In the genomic region with DNA sequence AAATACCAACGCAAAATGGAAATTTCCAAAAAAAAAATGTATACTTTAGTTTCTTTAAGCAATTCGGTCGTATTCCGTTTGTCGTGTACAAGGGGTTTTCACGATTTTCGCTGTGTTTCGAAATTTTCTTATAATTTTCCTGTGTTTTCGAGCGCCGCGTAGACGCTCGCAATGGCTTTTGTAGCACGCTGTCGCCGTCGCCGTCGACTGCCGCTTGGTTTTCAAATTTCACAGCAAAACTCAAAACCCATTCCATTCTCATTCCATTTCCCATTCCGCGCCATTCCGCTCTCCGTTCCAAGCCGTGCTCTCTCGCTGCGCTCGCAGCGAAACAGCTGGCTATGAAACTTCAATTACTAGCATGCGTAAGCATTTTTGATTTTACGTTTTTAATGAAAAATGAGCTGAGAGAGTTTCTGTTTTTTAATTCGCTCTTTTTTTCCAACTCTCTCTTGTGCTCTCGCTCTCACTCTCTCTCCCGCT, we compare ENCODE assay signal across 5 fruit fly cellular contexts.
TF ChIP-seq lines count a peak whose summit lies in the region.

No protein-coding gene starts in this region.

- TF ChIP-seq CTCF in whole organism, embryonic (GFP tag; optimal IDR thresholded peaks at IDR 0.05; lab: Kevin White, UChicago), result no peak

TF ChIP-seq in whole organism, adult, 20 proteins besides CTCF, POLR2A, EP300 and RAD21:
- peak in 1 of 2 experiments; percentile 5 for TF ChIP-seq cnc (optimal IDR thresholded peaks at IDR 0.05; lab: Kevin White, UChicago)
- peak; percentile 26 for TF ChIP-seq CG7101 (tag; optimal IDR thresholded peaks at IDR 0.05; lab: Kevin White, UChicago)
- no peak for TF ChIP-seq toe (GFP tag; optimal IDR thresholded peaks at IDR 0.05; lab: Kevin White, UChicago)
- TF ChIP-seq tj (GFP tag; optimal IDR thresholded peaks at IDR 0.05; lab: Kevin White, UChicago), result peak; percentile 95
- no peak for TF ChIP-seq kay (GFP tag; lab: Kevin White, UChicago; ENCODE audit: borderline replicate concordance)
- TF ChIP-seq Mnt (GFP tag; optimal IDR thresholded peaks at IDR 0.05; lab: Kevin White, UChicago), result peak; percentile 43
TF ChIP-seq in whole organism, adult: peak in this region for 4.

TF ChIP-seq in whole organism, embryonic, 481 proteins besides CTCF, POLR2A, EP300 and RAD21 (continues in another document):
- no peak for TF ChIP-seq dan (GFP tag; IDR thresholded peaks at IDR 0.05; lab: Robert Waterston, UW)
- peak; percentile 4 for TF ChIP-seq Dad (GFP tag; optimal IDR thresholded peaks at IDR 0.05; lab: Kevin White, UChicago)
- TF ChIP-seq gcm (GFP tag; optimal IDR thresholded peaks at IDR 0.05; lab: Kevin White, UChicago), result no peak
- no peak for TF ChIP-seq CG14441 (GFP tag; IDR thresholded peaks at IDR 0.05; lab: Robert Waterston, UW)
- no peak for TF ChIP-seq Ssrp (tag; optimal IDR thresholded peaks at IDR 0.05; lab: Kevin White, UChicago)
- 0 out of 2 replicates have a peak, but pooled peaks have one; percentile 14 for TF ChIP-seq CG17328 (GFP tag; IDR thresholded peaks at IDR 0.05; lab: Robert Waterston, UW)
- TF ChIP-seq Adf1 (GFP tag; IDR thresholded peaks at IDR 0.05; lab: Robert Waterston, UW), result peak; percentile 67
- TF ChIP-seq Sry-β (GFP tag; optimal IDR thresholded peaks at IDR 0.05; lab: Kevin White, UChicago), result no peak
- no peak for TF ChIP-seq hth (optimal IDR thresholded peaks at IDR 0.05; lab: Kevin White, UChicago)
- TF ChIP-seq pnt (GFP tag; optimal IDR thresholded peaks at IDR 0.05; lab: Kevin White, UChicago), result no peak
- TF ChIP-seq CG30403 (GFP tag; optimal IDR thresholded peaks at IDR 0.05; lab: Kevin White, UChicago), result no peak
- TF ChIP-seq chm (GFP tag; IDR thresholded peaks at IDR 0.05; lab: Robert Waterston, UW), result peak; percentile 76
- TF ChIP-seq ase (GFP tag; IDR thresholded peaks at IDR 0.05; lab: Robert Waterston, UW), result no peak
- no peak for TF ChIP-seq nmo (GFP tag; optimal IDR thresholded peaks at IDR 0.05; lab: Kevin White, UChicago)
- TF ChIP-seq lab (GFP tag; optimal IDR thresholded peaks at IDR 0.05; lab: Kevin White, UChicago), result peak; percentile 3
- no peak for TF ChIP-seq CG14965 (GFP tag; optimal IDR thresholded peaks at IDR 0.05; lab: Kevin White, UChicago; ENCODE audit: borderline replicate concordance)
- TF ChIP-seq trh (GFP tag; optimal IDR thresholded peaks at IDR 0.05; lab: Kevin White, UChicago), result no peak
- 0 out of 4 replicates have a peak, but pooled peaks have one; percentile 57 for TF ChIP-seq chinmo (GFP tag; IDR thresholded peaks at IDR 0.05; lab: Robert Waterston, UW; ENCODE audit: partially characterized antibody)
- TF ChIP-seq gsb-n (tag; optimal IDR thresholded peaks at IDR 0.05; lab: Kevin White, UChicago), result no peak

TF ChIP-seq in whole organism, prepupa, 60 proteins besides CTCF, POLR2A, EP300 and RAD21 (continues in another document):
- peak; percentile 17 for TF ChIP-seq CG3919 (GFP tag; optimal IDR thresholded peaks at IDR 0.05; lab: Kevin White, UChicago)
- peak; percentile 33 for TF ChIP-seq CG10631 (GFP tag; optimal IDR thresholded peaks at IDR 0.05; lab: Kevin White, UChicago)
- TF ChIP-seq dsx (GFP tag; optimal IDR thresholded peaks at IDR 0.05; lab: Kevin White, UChicago; ENCODE audit: poor library complexity, severe bottlenecking), result peak; percentile 17
- peak; percentile 13 for TF ChIP-seq CG31627 (GFP tag; optimal IDR thresholded peaks at IDR 0.05; lab: Kevin White, UChicago)
- TF ChIP-seq pdm3 (GFP tag; optimal IDR thresholded peaks at IDR 0.05; lab: Kevin White, UChicago), result peak; percentile 37
- no peak for TF ChIP-seq CG8319 (GFP tag; optimal IDR thresholded peaks at IDR 0.05; lab: Kevin White, UChicago)
- TF ChIP-seq CG1621 (tag; optimal IDR thresholded peaks at IDR 0.05; lab: Kevin White, UChicago), result no peak
- TF ChIP-seq salr (GFP tag; optimal IDR thresholded peaks at IDR 0.05; lab: Kevin White, UChicago), result no peak
- TF ChIP-seq Hr4 (GFP tag; optimal IDR thresholded peaks at IDR 0.05; lab: Kevin White, UChicago), result peak; percentile 53
- peak; percentile 51 for TF ChIP-seq lz (GFP tag; optimal IDR thresholded peaks at IDR 0.05; lab: Kevin White, UChicago)
- peak; percentile 28 for TF ChIP-seq CG6854 (GFP tag; optimal IDR thresholded peaks at IDR 0.05; lab: Kevin White, UChicago)
- TF ChIP-seq CG6163 (GFP tag; IDR thresholded peaks at IDR 0.05; lab: Robert Waterston, UW), result peak; percentile 72; the same call in 2 of the 3 replicates
- peak; percentile 71 for TF ChIP-seq Eip78C (GFP tag; lab: Kevin White, UChicago)
- TF ChIP-seq Ets96B (tag; optimal IDR thresholded peaks at IDR 0.05; lab: Kevin White, UChicago), result no peak
- TF ChIP-seq esn (GFP tag; optimal IDR thresholded peaks at IDR 0.05; lab: Kevin White, UChicago), result peak; percentile 48
- no peak for TF ChIP-seq Lpt (GFP tag; optimal IDR thresholded peaks at IDR 0.05; lab: Kevin White, UChicago)
- TF ChIP-seq Smox (GFP tag; optimal IDR thresholded peaks at IDR 0.05; lab: Kevin White, UChicago), result peak; percentile 20
- peak; percentile 9 for TF ChIP-seq cyc (GFP tag; optimal IDR thresholded peaks at IDR 0.05; lab: Kevin White, UChicago)
- no peak for TF ChIP-seq CG6792 (GFP tag; optimal IDR thresholded peaks at IDR 0.05; lab: Kevin White, UChicago)
- TF ChIP-seq Sox102F (GFP tag; optimal IDR thresholded peaks at IDR 0.05; lab: Kevin White, UChicago), result peak; percentile 35

TF ChIP-seq in whole organism, pupa, 21 proteins besides CTCF, POLR2A, EP300 and RAD21:
- peak; percentile 35 for TF ChIP-seq Ets98B (GFP tag; IDR thresholded peaks at IDR 0.05; lab: Robert Waterston, UW)
- no peak for TF ChIP-seq Snoo (tag; optimal IDR thresholded peaks at IDR 0.05; lab: Kevin White, UChicago)
- TF ChIP-seq gl (tag; optimal IDR thresholded peaks at IDR 0.05; lab: Kevin White, UChicago), result no peak
- no peak for TF ChIP-seq D1 (tag; optimal IDR thresholded peaks at IDR 0.05; lab: Kevin White, UChicago)
- 0 out of 3 replicates have a peak, but pooled peaks have one; percentile 43 for TF ChIP-seq fd96Ca (GFP tag; IDR thresholded peaks at IDR 0.05; lab: Robert Waterston, UW)
- TF ChIP-seq CG13204 (GFP tag; optimal IDR thresholded peaks at IDR 0.05; lab: Kevin White, UChicago), result peak; percentile 12
- no peak for TF ChIP-seq rn (GFP tag; IDR thresholded peaks at IDR 0.05; lab: Robert Waterston, UW)
- TF ChIP-seq CG4496 (GFP tag; IDR thresholded peaks at IDR 0.05; lab: Robert Waterston, UW), result no peak; the same call in 2 of the 3 replicates
- TF ChIP-seq CG17806 (tag; optimal IDR thresholded peaks at IDR 0.05; lab: Kevin White, UChicago), result no peak
- peak; percentile 29 for TF ChIP-seq Pif1A (GFP tag; optimal IDR thresholded peaks at IDR 0.05; lab: Kevin White, UChicago)
- TF ChIP-seq CG8301 (tag; optimal IDR thresholded peaks at IDR 0.05; lab: Kevin White, UChicago), result no peak
- peak; percentile 24 for TF ChIP-seq EcR (GFP tag; optimal IDR thresholded peaks at IDR 0.05; lab: Kevin White, UChicago)
- TF ChIP-seq CG34367 (tag; optimal IDR thresholded peaks at IDR 0.05; lab: Kevin White, UChicago), result no peak
- no peak for TF ChIP-seq CG15710 (tag; optimal IDR thresholded peaks at IDR 0.05; lab: Kevin White, UChicago)
- peak; percentile 50 for TF ChIP-seq CG32121 (GFP tag; IDR thresholded peaks at IDR 0.05; lab: Robert Waterston, UW)
- TF ChIP-seq Pif1B (GFP tag; optimal IDR thresholded peaks at IDR 0.05; lab: Kevin White, UChicago), result peak; percentile 51
- TF ChIP-seq CG9948 (tag; optimal IDR thresholded peaks at IDR 0.05; lab: Kevin White, UChicago), result no peak
- peak; percentile 45; the same call in 1 of the 2 replicates for TF ChIP-seq CG12605 (GFP tag; IDR thresholded peaks at IDR 0.05; lab: Robert Waterston, UW)
- no peak for TF ChIP-seq CG14655 (GFP tag; optimal IDR thresholded peaks at IDR 0.05; lab: Kevin White, UChicago)
- TF ChIP-seq CG10348 (GFP tag; IDR thresholded peaks at IDR 0.05; lab: Robert Waterston, UW), result no peak
- no peak for TF ChIP-seq CG8159 (tag; optimal IDR thresholded peaks at IDR 0.05; lab: Kevin White, UChicago)

TF ChIP-seq in whole organism, wandering third instar larva, 38 proteins besides CTCF, POLR2A, EP300 and RAD21 (continues in another document):
- TF ChIP-seq fru (GFP tag; optimal IDR thresholded peaks at IDR 0.05; lab: Kevin White, UChicago) (peak; percentile 53), Hnf4 (GFP tag; optimal IDR thresholded peaks at IDR 0.05; lab: Kevin White, UChicago) (no peak), CG32264 (GFP tag; optimal IDR thresholded peaks at IDR 0.05; lab: Kevin White, UChicago) (no peak), dmrt93B (GFP tag; optimal IDR thresholded peaks at IDR 0.05; lab: Kevin White, UChicago) (no peak), woc (GFP tag; optimal IDR thresholded peaks at IDR 0.05; lab: Kevin White, UChicago) (no peak), rgr (GFP tag; optimal IDR thresholded peaks at IDR 0.05; lab: Kevin White, UChicago) (peak; percentile 17), HLH106 (tag; optimal IDR thresholded peaks at IDR 0.05; lab: Kevin White, UChicago) (peak; percentile 4), dl (GFP tag; optimal IDR thresholded peaks at IDR 0.05; lab: Kevin White, UChicago; ENCODE audit: insufficient read depth in 1 of 2, partially characterized antibody in 2 of 2) (peak; percentile 31 to 60), foxo (GFP tag; optimal IDR thresholded peaks at IDR 0.05; lab: Kevin White, UChicago) (peak; percentile 11 to 40), h (GFP tag; optimal IDR thresholded peaks at IDR 0.05; lab: Kevin White, UChicago) (peak; percentile 8), Rel (GFP tag; optimal IDR thresholded peaks at IDR 0.05; lab: Kevin White, UChicago) (no peak), Rel (tag; optimal IDR thresholded peaks at IDR 0.05; lab: Kevin White, UChicago) (no peak), Mio (GFP tag; optimal IDR thresholded peaks at IDR 0.05; lab: Kevin White, UChicago) (no peak), br (GFP tag; optimal IDR thresholded peaks at IDR 0.05; lab: Kevin White, UChicago) (peak; percentile 29), Abd-B (GFP tag; optimal IDR thresholded peaks at IDR 0.05; lab: Kevin White, UChicago) (no peak), OdsH (GFP tag; optimal IDR thresholded peaks at IDR 0.05; lab: Kevin White, UChicago) (no peak), Sp1 (GFP tag; optimal IDR thresholded peaks at IDR 0.05; lab: Kevin White, UChicago) (no peak), Vsx2 (GFP tag; optimal IDR thresholded peaks at IDR 0.05; lab: Kevin White, UChicago; ENCODE audit: partially characterized antibody) (peak; percentile 75), Hr78 (GFP tag; optimal IDR thresholded peaks at IDR 0.05; lab: Kevin White, UChicago) (no peak), psq (GFP tag; optimal IDR thresholded peaks at IDR 0.05; lab: Kevin White, UChicago) (peak; percentile 24), N (GFP tag; optimal IDR thresholded peaks at IDR 0.05; lab: Kevin White, UChicago) (no peak), jim (GFP tag; optimal IDR thresholded peaks at IDR 0.05; lab: Kevin White, UChicago) (no peak), pan (optimal IDR thresholded peaks at IDR 0.05; lab: Kevin White, UChicago) (no peak), Hr83 (GFP tag; optimal IDR thresholded peaks at IDR 0.05; lab: Kevin White, UChicago; ENCODE audit: poor library complexity, severe bottlenecking) (no peak), dsf (GFP tag; optimal IDR thresholded peaks at IDR 0.05; lab: Kevin White, UChicago; ENCODE audit: borderline replicate concordance) (no peak), Dif (GFP tag; optimal IDR thresholded peaks at IDR 0.05; lab: Kevin White, UChicago; ENCODE audit: partially characterized antibody) (peak; percentile 71)
